Fruit fly (Drosophila melanogaster): ENCODE measurements around the gene Ppm1.

dm6 chr3L:608362-608761, 27.2 kb downstream of the Ppm1 start:
- peak; percentile 89 for TF ChIP-seq fru (GFP tag; optimal IDR thresholded peaks at IDR 0.05)
- peak; percentile 67 for TF ChIP-seq psq (GFP tag; optimal IDR thresholded peaks at IDR 0.05)
- TF ChIP-seq tai (GFP tag; optimal IDR thresholded peaks at IDR 0.05) = peak; percentile 46
- no peak for TF ChIP-seq Hr78 (GFP tag; optimal IDR thresholded peaks at IDR 0.05)
- no peak for TF ChIP-seq pan (optimal IDR thresholded peaks at IDR 0.05)
- no peak for TF ChIP-seq Dif (GFP tag; optimal IDR thresholded peaks at IDR 0.05; ENCODE audit: partially characterized antibody)

All from whole organism, wandering third instar larva.